Worm (Caenorhabditis elegans): ENCODE measurements around the gene C02B10.6.
A peak's percentile ranks its signal among the peaks of the same experiment; 100 is the strongest.

Gene C02B10.6

DNA sequence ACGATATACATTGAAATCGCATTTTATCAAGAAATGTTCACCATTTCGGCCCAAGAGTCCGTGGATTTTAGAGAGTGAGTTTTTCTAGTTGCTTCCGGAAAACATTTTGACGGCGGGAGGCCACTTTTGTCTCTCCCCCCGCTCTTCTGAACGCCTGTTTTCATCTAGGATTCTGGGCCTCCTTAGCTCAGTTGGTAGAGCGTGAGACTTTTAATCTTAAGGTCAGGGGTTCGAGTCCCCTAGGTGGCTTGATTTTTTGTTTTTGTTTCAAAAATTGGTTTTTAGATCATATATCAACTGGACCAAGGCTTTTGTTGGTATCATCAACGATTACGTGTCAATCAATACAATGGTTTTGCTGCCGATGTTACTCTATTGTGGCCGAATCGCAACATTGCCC, 31.9 kb upstream of the C02B10.6 start (continued):
- TF ChIP-seq attf-3 (GFP tag; conservative IDR thresholded peaks at IDR 0.05) (no peak), attf-5 (GFP tag; optimal IDR thresholded peaks at IDR 0.05) (peak; percentile 37), dpl-1 (GFP tag; optimal IDR thresholded peaks at IDR 0.05) (no peak), mxl-1 (tag; optimal IDR thresholded peaks at IDR 0.05) (peak; percentile 80), ztf-28 (GFP tag; IDR thresholded peaks at IDR 0.05) (peak; percentile 78), sea-2 (GFP tag; IDR thresholded peaks at IDR 0.05) (no peak), F57C9.4 (tag; optimal IDR thresholded peaks at IDR 0.05) (no peak), ztf-22 (GFP tag; optimal IDR thresholded peaks at IDR 0.05) (no peak), aptf-3 (GFP tag; IDR thresholded peaks at IDR 0.05) (peak; percentile 67; the same call in 1 of the 2 replicates), bed-1 (GFP tag; IDR thresholded peaks at IDR 0.05) (no peak), Y53F4B.3 (GFP tag; IDR thresholded peaks at IDR 0.05) (no peak), nhr-80 (tag; optimal IDR thresholded peaks at IDR 0.05) (no peak), lin-40 (tag; optimal IDR thresholded peaks at IDR 0.05) (no peak), F33H1.4 (GFP tag; IDR thresholded peaks at IDR 0.05) (no peak), nfya-2 (GFP tag; IDR thresholded peaks at IDR 0.05) (no peak), mcd-1 (GFP tag; IDR thresholded peaks at IDR 0.05) (no peak), B0035.1 (tag; optimal IDR thresholded peaks at IDR 0.05) (no peak), ztf-26 (tag; optimal IDR thresholded peaks at IDR 0.05) (no peak), sptf-2 (GFP tag; optimal IDR thresholded peaks at IDR 0.05) (peak; percentile 74), ets-4 (GFP tag; optimal IDR thresholded peaks at IDR 0.05) (no peak), ztf-25 (GFP tag; IDR thresholded peaks at IDR 0.05) (peak; percentile 93), rcor-1 (GFP tag; IDR thresholded peaks at IDR 0.05) (no peak; the same call in 1 of the 2 replicates), unc-62 (GFP tag; optimal IDR thresholded peaks at IDR 0.05) (no peak), mel-28 (tag; optimal IDR thresholded peaks at IDR 0.05; ENCODE audit: borderline replicate concordance) (no peak), snpc-1.1 (tag; optimal IDR thresholded peaks at IDR 0.05; ENCODE audit: insufficient read depth) (peak; percentile 34), tbp1 (GFP tag; optimal IDR thresholded peaks at IDR 0.05) (peak; percentile 99), fkh-3 (tag; optimal IDR thresholded peaks at IDR 0.05) (no peak), D2030.7 (GFP tag; IDR thresholded peaks at IDR 0.05) (peak; percentile 75; the same call in 1 of the 2 replicates), xnd-1 (tag; optimal IDR thresholded peaks at IDR 0.05) (no peak), mes-4 (tag; optimal IDR thresholded peaks at IDR 0.05) (no peak), hlh-26 (GFP tag; conservative IDR thresholded peaks at IDR 0.05) (no peak), rpc-1 (optimal IDR thresholded peaks at IDR 0.05) (peak; percentile 88), rpc-1 (tag; optimal IDR thresholded peaks at IDR 0.05) (peak; percentile 97), athp-1 (tag; optimal IDR thresholded peaks at IDR 0.05) (peak; percentile 63), rec-8 (tag; optimal IDR thresholded peaks at IDR 0.05) (peak; percentile 9 to 77), nhr-90 (tag; optimal IDR thresholded peaks at IDR 0.05) (peak; percentile 88), akir-1 (GFP tag; optimal IDR thresholded peaks at IDR 0.05) (no peak), egrh-3 (GFP tag; IDR thresholded peaks at IDR 0.05) (peak; percentile 46), lsy-27 (tag; optimal IDR thresholded peaks at IDR 0.05; ENCODE audit: borderline replicate concordance, insufficient read depth) (no peak), B0019.2 (GFP tag; conservative IDR thresholded peaks at IDR 0.05) (no peak), T26A5.8 (tag; optimal IDR thresholded peaks at IDR 0.05) (no peak), ceh-58 (GFP tag; IDR thresholded peaks at IDR 0.05) (no peak), madf-8 (GFP tag; conservative IDR thresholded peaks at IDR 0.05) (no peak), Y95B8A.8 (GFP tag; IDR thresholded peaks at IDR 0.05) (no peak), dpff-1 (tag; optimal IDR thresholded peaks at IDR 0.05) (no peak), lag-1 (GFP tag; IDR thresholded peaks at IDR 0.05) (no peak), ama-1 (optimal IDR thresholded peaks at IDR 0.05) (no peak), ama-1 (GFP tag; optimal IDR thresholded peaks at IDR 0.05) (no peak), K11D2.4 (GFP tag; IDR thresholded peaks at IDR 0.05) (no peak), C06A6.2 (GFP tag; conservative IDR thresholded peaks at IDR 0.05) (no peak), Y53G8AR.9 (GFP tag; conservative IDR thresholded peaks at IDR 0.05) (no peak)

All from whole organism, young adult.